Worm (Caenorhabditis elegans) whole organism, L4/young adult: ENCODE data around the gene ZK1307.8.

Source experiments
- W03F9.2 ChIP-seq: fragments of 150-350 bp; optimal IDR thresholded peaks from 2 replicates; lab custom pipeline; 2014; ENCODE audit warnings: missing biosample characterization, missing genetic modification characterization
- him-1 ChIP-seq: sonication (generic microtip); optimal IDR thresholded peaks from 2 replicates; lab custom pipeline; 2016; ENCODE audit warnings: missing genotype, missing genetic modification reagents, missing genetic modification characterization, missing compliant biosample characterization

DNA sequence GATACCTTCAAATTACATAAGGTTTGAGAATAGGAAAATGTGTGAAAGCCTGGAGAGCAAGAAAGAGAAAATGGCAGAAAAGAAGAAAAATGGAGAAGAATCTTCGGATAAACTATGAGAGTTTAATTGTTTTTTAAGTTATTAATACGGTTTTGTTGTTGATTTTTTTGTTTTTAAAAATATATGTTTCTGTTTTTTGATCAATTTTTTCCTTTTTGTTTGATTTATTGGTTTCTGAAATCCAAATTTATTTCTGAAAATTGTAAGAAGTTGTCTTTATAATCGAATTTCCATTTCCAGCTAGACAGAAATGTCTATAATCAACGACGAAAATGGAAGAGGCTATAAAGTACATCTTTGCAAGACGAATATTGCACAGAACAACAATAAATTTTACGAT is 31.7 kb upstream of the ZK1307.8 start, which contains the start of gene parp-2:
- TF ChIP-seq W03F9.2 (no peak), him-1 (tag; lab: Kevin White, UChicago) (no peak)
